Fruit fly (Drosophila melanogaster) whole organism, wandering third instar larva: ENCODE data around the gene CG10237.

Source experiments
- CG32264 ChIP-seq: fragments of 200-800 bp; sonication (Bioruptor generic); optimal IDR thresholded peaks from 2 replicates; lab custom pipeline; 2016; ENCODE audit warnings: missing biosample characterization, missing genetic modification characterization
- CG9705 ChIP-seq: fragments of 200-800 bp; sonication (Bioruptor generic); optimal IDR thresholded peaks from 2 replicates; lab custom pipeline; 2018; ENCODE audit warnings: missing biosample characterization, mild to moderate bottlenecking, missing genetic modification characterization
- CrebA ChIP-seq: fragments of 200-800 bp; sonication (Bioruptor generic); optimal IDR thresholded peaks from 2 replicates; lab custom pipeline; 2016; ENCODE audit warnings: missing biosample characterization, mild to moderate bottlenecking, missing genetic modification characterization, borderline replicate concordance
- Dfd ChIP-seq: fragments of >200 bp; optimal IDR thresholded peaks from 2 replicates; lab custom pipeline; 2017; ENCODE audit warnings: missing biosample characterization, missing genetic modification characterization
- Dif ChIP-seq: fragments of 200-275, 200-300 bp; sonication (Bioruptor generic); optimal IDR thresholded peaks from 2 replicates; lab custom pipeline; 2018; ENCODE audit warnings: missing biosample characterization, missing genetic modification characterization; ENCODE audit not compliant: partially characterized antibody
- GATAd ChIP-seq: sonication (Bioruptor generic); optimal IDR thresholded peaks from 2 replicates; lab custom pipeline; 2016; ENCODE audit warnings: missing biosample characterization, missing genetic modification characterization
- HLH106 ChIP-seq: fragments of 200-800 bp; optimal IDR thresholded peaks from 3 replicates; lab custom pipeline; 2019; ENCODE audit warnings: missing biosample characterization, mild to moderate bottlenecking, missing genetic modification characterization, moderate library complexity
- Hnf4 ChIP-seq: fragments of 200-800 bp; sonication (Bioruptor generic); optimal IDR thresholded peaks from 2 replicates; lab custom pipeline; 2016; ENCODE audit warnings: missing biosample characterization, mild to moderate bottlenecking, missing genetic modification characterization
- Hr78 ChIP-seq: fragments of >200 bp; optimal IDR thresholded peaks from 2 replicates; lab custom pipeline; 2017; ENCODE audit warnings: missing biosample characterization, missing genetic modification characterization
- Mio ChIP-seq: sonication (Bioruptor generic); optimal IDR thresholded peaks from 2 replicates; lab custom pipeline; 2016; ENCODE audit warnings: missing biosample characterization, missing genetic modification characterization
- N ChIP-seq: fragments of >200 bp; optimal IDR thresholded peaks from 2 replicates; lab custom pipeline; 2018; ENCODE audit warnings: missing biosample characterization, missing external identifiers, missing genetic modification characterization
- OdsH ChIP-seq: fragments of 200-800 bp; sonication (Bioruptor generic); optimal IDR thresholded peaks from 2 replicates; lab custom pipeline; 2016; ENCODE audit warnings: missing biosample characterization, mild to moderate bottlenecking, missing genetic modification characterization
- Rel ChIP-seq, 2 experiments: fragments of 200-800 bp; sonication (Bioruptor generic) in 1 of 2; optimal IDR thresholded peaks; 2 replicates in 1 of 2; 3 replicates in 1 of 2; lab custom pipeline; 2016 to 2019; ENCODE audit warnings: mild to moderate bottlenecking in 2 of 2, missing biosample characterization in 2 of 2, missing genetic modification characterization in 2 of 2, moderate library complexity in 1 of 2
- Sp1 ChIP-seq: fragments of 200-800 bp; sonication (Bioruptor generic); optimal IDR thresholded peaks from 3 replicates; lab custom pipeline; 2019; ENCODE audit warnings: missing biosample characterization, mild to moderate bottlenecking, missing genetic modification characterization, moderate library complexity
- Vsx2 ChIP-seq: fragments of 200-300, 225-300 bp; sonication (Bioruptor generic); optimal IDR thresholded peaks from 2 replicates; lab custom pipeline; 2018; ENCODE audit warnings: missing biosample characterization, missing genetic modification characterization; ENCODE audit not compliant: partially characterized antibody
- br ChIP-seq: fragments of 200-800 bp; sonication (Bioruptor generic); optimal IDR thresholded peaks from 2 replicates; lab custom pipeline; 2016; ENCODE audit warnings: missing biosample characterization, missing genetic modification characterization
- brk ChIP-seq: fragments of 200-800 bp; sonication (Bioruptor generic); optimal IDR thresholded peaks from 2 replicates; lab custom pipeline; 2016; ENCODE audit warnings: missing biosample characterization, mild to moderate bottlenecking, missing genetic modification characterization
- dl ChIP-seq, 2 experiments: fragments of 175-275, 200-275 bp in 1 of 2; fragments of 200-275 bp in 1 of 2; sonication (Bioruptor generic); optimal IDR thresholded peaks; lab custom pipeline; 2018; ENCODE audit warnings: mild to moderate bottlenecking in 2 of 2, missing biosample characterization in 2 of 2, missing genetic modification characterization in 2 of 2, moderate library complexity in 2 of 2; ENCODE audit not compliant: partially characterized antibody in 2 of 2, insufficient read depth in 1 of 2
- dsf ChIP-seq: sonication (Bioruptor generic); optimal IDR thresholded peaks from 2 replicates; lab custom pipeline; 2016; ENCODE audit warnings: missing biosample characterization, missing genetic modification characterization, borderline replicate concordance
- ey ChIP-seq: fragments of 200-800 bp; sonication (Bioruptor generic); optimal IDR thresholded peaks from 2 replicates; lab custom pipeline; 2016; ENCODE audit warnings: missing biosample characterization, missing genetic modification characterization
- foxo ChIP-seq, 2 experiments: fragments of 200-800 bp; sonication (Bioruptor generic); optimal IDR thresholded peaks; 2 replicates in 1 of 2; 3 replicates in 1 of 2; lab custom pipeline; 2016 to 2017; ENCODE audit warnings: missing biosample characterization in 2 of 2, missing genetic modification characterization in 2 of 2
- fru ChIP-seq: fragments of 200-800 bp; sonication (Bioruptor generic); optimal IDR thresholded peaks from 3 replicates; lab custom pipeline; 2016; ENCODE audit warnings: missing biosample characterization, mild to moderate bottlenecking, missing genetic modification characterization
- h ChIP-seq: fragments of 200-800 bp; sonication (Bioruptor generic); optimal IDR thresholded peaks from 3 replicates; lab custom pipeline; 2016; ENCODE audit warnings: missing biosample characterization, mild to moderate bottlenecking, missing genetic modification characterization
- jim ChIP-seq: fragments of 175-275, 200-325 bp; sonication (Bioruptor generic); optimal IDR thresholded peaks from 2 replicates; lab custom pipeline; 2016; ENCODE audit warnings: missing biosample characterization, mild to moderate bottlenecking, missing genetic modification characterization
- lola ChIP-seq: fragments of >200 bp; optimal IDR thresholded peaks from 2 replicates; lab custom pipeline; 2017; ENCODE audit warnings: missing biosample characterization, missing genetic modification characterization
- pan ChIP-seq: fragments of >200 bp; optimal IDR thresholded peaks from 2 replicates; lab custom pipeline; 2017
- psq ChIP-seq: fragments of 200-800 bp; sonication (Bioruptor generic); optimal IDR thresholded peaks from 3 replicates; lab custom pipeline; 2017; ENCODE audit warnings: missing biosample characterization, mild to moderate bottlenecking, missing genetic modification characterization, moderate library complexity
- rgr ChIP-seq: fragments of 200-800 bp; sonication (Bioruptor generic); optimal IDR thresholded peaks from 3 replicates; lab custom pipeline; 2016; ENCODE audit warnings: missing biosample characterization, mild to moderate bottlenecking, missing genetic modification characterization
- sage ChIP-seq: fragments of 200-800 bp; sonication (Bioruptor generic); optimal IDR thresholded peaks from 2 replicates; lab custom pipeline; 2016; ENCODE audit warnings: missing biosample characterization, mild to moderate bottlenecking, missing genetic modification characterization
- sv ChIP-seq: fragments of 200-800 bp; sonication (Bioruptor generic); optimal IDR thresholded peaks from 3 replicates; lab custom pipeline; 2016; ENCODE audit warnings: missing biosample characterization, missing genetic modification characterization
- tai ChIP-seq: sonication (Bioruptor generic); optimal IDR thresholded peaks from 2 replicates; lab custom pipeline; 2016; ENCODE audit warnings: missing biosample characterization, missing genetic modification characterization
- usp ChIP-seq: fragments of >200 bp; optimal IDR thresholded peaks from 2 replicates; lab custom pipeline; 2017; ENCODE audit warnings: missing biosample characterization, missing genetic modification characterization
- woc ChIP-seq: sonication (Bioruptor generic); optimal IDR thresholded peaks from 2 replicates; lab custom pipeline; 2016; ENCODE audit warnings: missing biosample characterization, mild to moderate bottlenecking, missing genetic modification characterization

CG10237 gene

DNA sequence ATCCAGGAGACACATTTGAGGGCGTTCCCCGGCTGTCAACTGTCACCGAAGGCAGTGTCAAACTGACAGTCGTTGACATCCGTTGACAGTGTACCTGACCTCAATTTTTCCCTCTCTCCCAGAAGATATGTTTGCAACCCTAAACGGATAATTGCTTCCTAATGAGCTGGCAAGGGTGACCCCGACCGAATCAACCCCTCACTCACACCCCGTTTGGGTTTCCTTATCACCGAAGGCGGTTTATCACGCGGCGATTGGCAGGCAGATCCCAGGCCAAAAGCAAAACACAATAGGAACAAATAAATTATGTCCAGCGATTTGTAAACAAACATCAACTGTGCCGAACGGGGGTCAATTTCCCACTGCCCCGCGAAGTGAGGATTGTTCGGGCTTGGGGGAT lies 16.9 kb upstream of the CG10237 start:
- no peak for TF ChIP-seq Mio
- TF ChIP-seq h (GFP tag; lab: Kevin White, UChicago): no peak
- TF ChIP-seq foxo (GFP tag; optimal IDR thresholded peaks at IDR 0.05; lab: Kevin White, UChicago): no peak
- no peak for TF ChIP-seq N (GFP tag; lab: Kevin White, UChicago)
- no peak for TF ChIP-seq usp (GFP tag; lab: Kevin White, UChicago)
- no peak for TF ChIP-seq Hr78 (GFP tag; lab: Kevin White, UChicago)
- TF ChIP-seq sv: no peak
- no peak for TF ChIP-seq lola (GFP tag; lab: Kevin White, UChicago)
- TF ChIP-seq sage (GFP tag; lab: Kevin White, UChicago): no peak
- TF ChIP-seq HLH106 (tag; lab: Kevin White, UChicago): no peak
- TF ChIP-seq br (GFP tag; lab: Kevin White, UChicago): no peak
- no peak for TF ChIP-seq tai (GFP tag; lab: Kevin White, UChicago)
- no peak for TF ChIP-seq dl (GFP tag; optimal IDR thresholded peaks at IDR 0.05; lab: Kevin White, UChicago; ENCODE audit: insufficient read depth in 1 of 2, partially characterized antibody in 2 of 2)
- no peak for TF ChIP-seq OdsH (GFP tag; lab: Kevin White, UChicago)
- no peak for TF ChIP-seq fru (GFP tag; lab: Kevin White, UChicago)
- no peak for TF ChIP-seq CG9705 (GFP tag; lab: Kevin White, UChicago)
- TF ChIP-seq ey (GFP tag; lab: Kevin White, UChicago): no peak
- no peak for TF ChIP-seq brk (GFP tag; lab: Kevin White, UChicago)
- no peak for TF ChIP-seq psq

DNA sequence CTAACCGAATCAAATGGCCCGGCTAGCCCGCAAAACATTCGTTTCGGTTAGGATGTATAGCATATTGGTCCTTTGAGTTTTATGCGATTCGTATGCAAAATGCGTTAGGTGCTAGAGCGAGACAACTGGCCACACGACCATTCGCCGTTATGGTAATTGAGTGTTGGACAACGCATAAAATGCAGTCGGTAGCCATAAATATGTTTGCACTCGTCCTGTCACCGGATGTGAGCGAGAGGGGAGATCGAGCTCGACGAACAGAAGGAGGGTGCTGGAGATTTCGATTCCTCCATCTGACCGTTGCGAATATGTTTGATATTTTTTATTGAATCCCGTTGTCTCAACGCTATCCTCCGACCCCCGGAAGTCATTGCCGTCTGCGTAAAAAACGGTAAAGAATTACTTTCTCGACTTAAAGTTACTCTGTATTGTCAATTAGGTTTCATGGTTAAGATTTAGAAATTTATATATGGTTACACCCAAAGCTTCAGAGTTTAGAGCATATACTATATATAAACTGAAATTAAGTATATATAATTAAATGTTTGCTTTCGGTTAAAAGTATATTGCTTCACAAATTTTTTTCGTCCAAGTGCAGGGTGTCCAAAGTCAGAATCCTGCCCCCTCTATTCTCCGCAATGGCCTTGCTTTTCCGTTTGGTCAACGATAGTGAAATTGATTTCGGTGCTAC lies 15.5 kb upstream of the CG10237 start:
- TF ChIP-seq CG9705 (GFP tag; lab: Kevin White, UChicago) (no peak), dsf (no peak), psq (no peak), Mio (no peak), CrebA (no peak)

DNA sequence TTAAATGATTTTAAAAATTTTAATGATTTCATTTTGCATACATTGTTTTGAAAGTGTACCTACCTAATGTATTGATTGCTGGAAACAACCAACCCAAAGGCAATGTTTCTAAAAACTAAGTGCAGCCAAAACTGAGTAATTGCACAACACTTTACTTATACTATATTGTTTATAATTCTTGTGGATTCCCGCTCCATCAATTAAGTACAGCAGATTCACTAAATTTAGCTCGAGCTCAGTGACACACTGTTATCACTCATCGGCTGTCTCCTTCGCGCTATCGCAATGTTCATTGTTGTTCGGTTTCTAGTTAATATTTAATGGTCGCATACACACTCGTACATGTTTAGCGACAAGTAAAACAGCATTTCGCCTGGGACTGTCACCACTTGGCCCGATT lies 13.2 kb upstream of the CG10237 start:
- no peak for TF ChIP-seq ey (GFP tag; lab: Kevin White, UChicago)
- no peak for TF ChIP-seq Rel (GFP tag; optimal IDR thresholded peaks at IDR 0.05; lab: Kevin White, UChicago)
- TF ChIP-seq Rel (tag; optimal IDR thresholded peaks at IDR 0.05; lab: Kevin White, UChicago): peak; percentile 93

DNA sequence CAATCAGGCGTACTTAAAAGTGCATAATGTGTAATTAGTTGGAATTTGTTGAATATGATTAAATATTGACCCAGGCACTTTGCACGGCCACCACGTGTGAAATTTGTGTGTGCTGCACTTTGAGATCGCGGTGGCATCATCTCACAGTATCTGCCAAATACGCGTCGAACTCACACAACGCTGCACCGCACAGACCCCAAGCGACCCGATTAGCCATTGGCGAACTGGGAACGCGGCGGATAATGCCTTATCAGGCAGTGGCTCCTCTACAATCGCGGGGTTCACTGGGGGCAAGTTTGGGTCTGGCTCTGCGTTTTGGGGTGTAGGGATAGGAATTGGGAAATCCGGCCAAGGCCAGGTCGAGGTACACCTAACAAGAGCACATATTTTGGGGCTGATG lies 12.7 kb upstream of the CG10237 start:
- no peak for TF ChIP-seq tai (GFP tag; lab: Kevin White, UChicago)
- TF ChIP-seq Vsx2 (GFP tag; lab: Kevin White, UChicago): no peak
- TF ChIP-seq pan (lab: Kevin White, UChicago): no peak
- TF ChIP-seq sage (GFP tag; lab: Kevin White, UChicago): no peak
- TF ChIP-seq Hnf4 (GFP tag; lab: Kevin White, UChicago): no peak
- TF ChIP-seq foxo (GFP tag; optimal IDR thresholded peaks at IDR 0.05; lab: Kevin White, UChicago): no peak
- no peak for TF ChIP-seq dsf
- TF ChIP-seq GATAd (GFP tag; lab: Kevin White, UChicago): no peak

DNA sequence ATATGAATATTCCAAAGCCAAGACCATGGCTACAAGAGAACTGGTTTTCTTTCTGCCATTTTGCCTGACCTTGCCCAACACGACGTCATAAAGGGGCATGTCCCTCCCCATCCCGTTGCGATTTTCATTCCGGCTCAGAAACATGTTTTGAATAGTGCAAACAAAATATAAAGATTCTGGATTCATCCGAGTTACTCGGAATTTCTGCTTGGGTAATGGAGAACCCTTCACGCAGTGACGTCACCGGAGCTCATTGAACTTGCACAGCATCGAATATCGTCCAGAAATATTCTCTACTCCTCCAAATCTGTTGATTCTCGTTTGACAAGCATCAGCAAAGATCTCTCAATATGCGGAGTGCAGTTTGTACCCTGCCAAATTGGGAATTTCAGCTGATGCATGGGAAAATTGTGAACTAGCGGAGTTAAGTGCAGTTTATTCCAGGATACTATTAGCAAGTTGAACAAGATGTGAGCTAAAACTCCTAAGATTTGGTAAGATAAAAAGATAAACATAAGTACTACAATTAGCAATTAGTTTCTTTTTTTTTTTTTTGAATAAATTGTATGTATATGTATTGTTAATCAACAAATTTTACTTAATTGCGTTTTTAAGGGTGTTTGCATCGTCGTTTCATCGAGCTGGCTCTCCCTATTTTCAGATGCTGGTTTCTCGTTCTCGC lies 11.7 kb upstream of the CG10237 start, which contains the start of gene CG10026:
CG10026 (plus strand) TSS at position 187 of the 682 bp plus-strand sequence.
- TF ChIP-seq HLH106 (tag; lab: Kevin White, UChicago) (peak; percentile 53), ey (GFP tag; lab: Kevin White, UChicago) (peak; percentile 59), pan (lab: Kevin White, UChicago) (no peak), CG32264 (GFP tag; lab: Kevin White, UChicago) (no peak), rgr (GFP tag; lab: Kevin White, UChicago) (peak; percentile 62), Dfd (GFP tag; lab: Kevin White, UChicago) (no peak), br (GFP tag; lab: Kevin White, UChicago) (peak; percentile 59), psq (peak; percentile 61), OdsH (GFP tag; lab: Kevin White, UChicago) (peak; percentile 58), dsf (no peak), h (GFP tag; lab: Kevin White, UChicago) (peak; percentile 25), fru (GFP tag; lab: Kevin White, UChicago) (peak; percentile 52), tai (GFP tag; lab: Kevin White, UChicago) (no peak), CrebA (no peak), foxo (GFP tag; optimal IDR thresholded peaks at IDR 0.05; lab: Kevin White, UChicago) (peak in 1 of 2 experiments; percentile 16), Sp1 (peak; percentile 51), woc (GFP tag; lab: Kevin White, UChicago) (peak; percentile 31), jim (GFP tag; lab: Kevin White, UChicago) (no peak), Dif (GFP tag; lab: Kevin White, UChicago) (peak; percentile 34)
